Worm (Caenorhabditis elegans): Measurements from ENCODE around the gene srbc-67.

ce11 chrV:3582671-3583070, 41.7 kb upstream of the srbc-67 start:
- TF ChIP-seq zip-5 (tag; optimal IDR thresholded peaks at IDR 0.05) (no peak), ceh-9 (tag; optimal IDR thresholded peaks at IDR 0.05) (no peak), F13H6.1 (tag; optimal IDR thresholded peaks at IDR 0.05) (no peak), nhr-11 (tag; optimal IDR thresholded peaks at IDR 0.05) (no peak), madf-2 (tag; optimal IDR thresholded peaks at IDR 0.05) (no peak), ceh-22 (tag; optimal IDR thresholded peaks at IDR 0.05) (no peak), K09A11.1 (tag; optimal IDR thresholded peaks at IDR 0.05; ENCODE audit: insufficient read depth) (no peak), elt-2 (tag; optimal IDR thresholded peaks at IDR 0.05) (no peak), ceh-2 (tag; optimal IDR thresholded peaks at IDR 0.05) (no peak), pqm-1 (tag; optimal IDR thresholded peaks at IDR 0.05) (no peak), fkh-10 (GFP tag; optimal IDR thresholded peaks at IDR 0.05) (no peak), tbx-2 (tag; optimal IDR thresholded peaks at IDR 0.05) (no peak)

All from whole organism, late embryonic.